Worm (Caenorhabditis elegans) whole organism, L4/young adult: ENCODE results near the gene syx-5.

Experiments used
- dao-5 ChIP-seq: sonication (generic microtip); optimal IDR thresholded peaks from 2 replicates; lab custom pipeline; 2016; ENCODE audit warnings: missing genotype, missing genetic modification characterization, moderate library complexity, missing compliant biosample characterization
- him-1 ChIP-seq: sonication (generic microtip); optimal IDR thresholded peaks from 2 replicates; lab custom pipeline; 2016; ENCODE audit warnings: missing genotype, missing genetic modification reagents, missing genetic modification characterization, missing compliant biosample characterization

DNA sequence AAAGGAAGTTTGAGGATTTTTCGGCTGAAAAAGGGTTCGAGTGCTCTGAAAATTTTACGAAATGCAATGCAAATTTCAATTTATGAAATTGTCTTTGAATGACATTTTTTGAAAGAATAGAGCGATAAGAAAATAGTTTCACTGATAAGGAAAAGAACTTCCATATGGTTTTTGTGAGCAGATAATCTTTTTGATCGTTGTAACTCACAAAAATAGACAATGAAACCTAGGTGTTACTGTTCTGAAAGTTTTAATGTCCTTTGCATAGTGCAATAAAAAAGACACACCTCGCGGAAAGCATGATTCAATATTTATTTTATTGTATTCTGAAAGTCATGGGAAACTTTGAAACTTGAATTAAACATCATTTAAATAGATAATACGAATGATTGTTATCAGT lies 47.8 kb upstream of the syx-5 start:
- TF ChIP-seq dao-5 (tag; lab: Kevin White, UChicago) (no peak), him-1 (tag; lab: Kevin White, UChicago) (no peak)
